Worm (Caenorhabditis elegans): ENCODE data around the gene srlf-19.

DNA sequence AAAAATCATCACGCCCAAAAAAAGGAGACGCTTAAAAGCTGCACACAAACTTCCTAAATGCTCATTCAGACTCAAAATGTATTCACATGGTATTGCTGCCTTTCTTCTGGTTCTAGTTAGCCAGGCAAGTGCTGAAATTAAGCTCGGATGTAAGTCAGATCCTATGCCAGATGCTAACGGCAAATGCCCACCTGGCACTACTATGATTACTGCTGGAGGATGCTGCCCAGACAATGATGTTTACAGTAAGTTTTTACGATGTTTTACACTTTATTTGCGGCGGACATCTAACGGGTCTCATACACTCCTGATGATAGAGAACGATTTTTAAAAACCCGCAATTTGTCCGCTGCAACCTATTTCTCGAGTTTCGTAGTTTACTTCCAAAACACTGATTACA is 31.3 kb downstream of the srlf-19 start, which contains the start of gene C14C6.5:
- TF ChIP-seq nhr-12 (tag; optimal IDR thresholded peaks at IDR 0.05), result no peak
- no peak for TF ChIP-seq ama-1 (optimal IDR thresholded peaks at IDR 0.05)
- TF ChIP-seq lin-15B (tag; optimal IDR thresholded peaks at IDR 0.05), result no peak
- TF ChIP-seq mdl-1 (tag; optimal IDR thresholded peaks at IDR 0.05), result no peak
- TF ChIP-seq lir-3 (tag; optimal IDR thresholded peaks at IDR 0.05; ENCODE audit: poor library complexity), result no peak

Data from whole organism, L1 larva.